Worm (Caenorhabditis elegans) whole organism, L4 larva: ENCODE results near the gene cyp-14A3.

ENCODE experiments used
- D1046.2 ChIP-seq: fragments of 200-800 bp; sonication (Bioruptor generic); IDR thresholded peaks from 2 replicates; pipeline ENCODE4 v1.3.6; 2022; ENCODE audit warnings: missing genetic modification characterization, missing compliant biosample characterization
- F26F4.8 ChIP-seq: fragments of 200-800 bp; sonication (Bioruptor generic); conservative IDR thresholded peaks from 2 replicates; pipeline ENCODE4 v1.3.6; 2022; ENCODE audit warnings: missing genetic modification characterization, missing compliant biosample characterization
- F44E2.7 ChIP-seq: fragments of 200-800 bp; sonication (Bioruptor generic); IDR thresholded peaks from 2 replicates; pipeline ENCODE4 v2.1.2; 2022; ENCODE audit warnings: missing genetic modification characterization, missing compliant biosample characterization
- T20F7.1 ChIP-seq: fragments of 200-800 bp; sonication (Bioruptor generic); optimal IDR thresholded peaks from 2 replicates; lab custom pipeline; 2018; ENCODE audit warnings: mild to moderate bottlenecking, missing genetic modification characterization, missing compliant biosample characterization
- T26A8.4 ChIP-seq: fragments of 200-800 bp; sonication (Bioruptor generic); IDR thresholded peaks from 2 replicates; pipeline ENCODE4 v1.3.6; 2022; ENCODE audit warnings: missing genetic modification characterization, missing compliant biosample characterization
- Y105C5A.15 ChIP-seq: fragments of 200-800 bp; sonication (Bioruptor generic); IDR thresholded peaks from 2 replicates; pipeline ENCODE4 v1.3.6; 2022; ENCODE audit warnings: missing genetic modification characterization, missing compliant biosample characterization
- Y75B8A.6 ChIP-seq: fragments of 200-800 bp; sonication (Bioruptor generic); IDR thresholded peaks from 2 replicates; pipeline ENCODE4 v1.3.6; 2022; ENCODE audit warnings: missing genetic modification reagents, missing genetic modification characterization, missing compliant biosample characterization
- ZK546.5 ChIP-seq, 2 experiments: sonication (generic microtip); optimal IDR thresholded peaks; 2 replicates each; lab custom pipeline; 2017; ENCODE audit warnings: missing biosample characterization in 2 of 2, missing genetic modification characterization in 2 of 2
- ceh-20 ChIP-seq: fragments of 200-800 bp; sonication (Bioruptor generic); IDR thresholded peaks from 2 replicates; pipeline ENCODE4 v1.3.6; 2022; ENCODE audit warnings: missing genetic modification reagents, missing genetic modification characterization, missing compliant biosample characterization
- ceh-32 ChIP-seq: sonication (generic microtip); optimal IDR thresholded peaks from 2 replicates; lab custom pipeline; 2016; ENCODE audit warnings: mild to moderate bottlenecking, missing genetic modification characterization, missing compliant biosample characterization; ENCODE audit not compliant: poor library complexity
- ceh-44 ChIP-seq: fragments of 200-800 bp; sonication (Bioruptor generic); IDR thresholded peaks from 2 replicates; pipeline ENCODE4 v1.3.6; 2022; ENCODE audit warnings: missing genetic modification reagents, missing genetic modification characterization, missing compliant biosample characterization
- ceh-82 ChIP-seq: sonication (generic microtip); optimal IDR thresholded peaks from 2 replicates; lab custom pipeline; 2017; ENCODE audit warnings: missing biosample characterization, missing genetic modification characterization
- daf-16 ChIP-seq, 3 experiments: sonication (generic microtip); optimal IDR thresholded peaks; 2 replicates each; lab custom pipeline; 2016 to 2017; ENCODE audit warnings: missing genetic modification characterization in 3 of 3, missing genetic modification reagents in 3 of 3, mild to moderate bottlenecking in 2 of 3, missing compliant biosample characterization in 2 of 3, missing biosample characterization in 1 of 3, moderate library complexity in 1 of 3
- daf-19 ChIP-seq: fragments of 200-800 bp; sonication (Bioruptor generic); conservative IDR thresholded peaks from 2 replicates; pipeline ENCODE4 v1.3.6; 2022; ENCODE audit warnings: missing genetic modification characterization, missing compliant biosample characterization
- dmd-9 ChIP-seq: fragments of 200-800 bp; sonication (Bioruptor generic); IDR thresholded peaks from 2 replicates; pipeline ENCODE4 v1.3.6; 2022; ENCODE audit warnings: missing genetic modification reagents, missing genetic modification characterization, missing compliant biosample characterization
- dve-1 ChIP-seq: sonication (generic microtip); optimal IDR thresholded peaks from 2 replicates; lab custom pipeline; 2017; ENCODE audit warnings: antibody characterized with exemption, mild to moderate bottlenecking, missing genetic modification characterization, missing compliant biosample characterization; ENCODE audit not compliant: insufficient read depth
- egl-43 ChIP-seq: fragments of 200-800 bp; sonication (Bioruptor generic); IDR thresholded peaks from 2 replicates; pipeline ENCODE4 v1.3.6; 2022; ENCODE audit warnings: missing genetic modification reagents, missing genetic modification characterization, missing compliant biosample characterization
- fkh-10 ChIP-seq: fragments of 150-350 bp; optimal IDR thresholded peaks from 2 replicates; lab custom pipeline; 2014; ENCODE audit warnings: missing biosample characterization, missing genetic modification reagents, missing genetic modification characterization
- gei-8 ChIP-seq: fragments of 200-800 bp; sonication (Bioruptor generic); optimal IDR thresholded peaks from 2 replicates; lab custom pipeline; 2018; ENCODE audit warnings: mild to moderate bottlenecking, missing genetic modification characterization, missing compliant biosample characterization
- hmg-1.1 ChIP-seq: fragments of 200-800 bp; sonication (Bioruptor generic); IDR thresholded peaks from 2 replicates; pipeline ENCODE4 v1.3.6; 2022; ENCODE audit warnings: missing genetic modification reagents, missing genetic modification characterization, missing compliant biosample characterization
- lim-7 ChIP-seq: fragments of 200-800 bp; sonication (Bioruptor generic); IDR thresholded peaks from 2 replicates; pipeline ENCODE4 v1.3.6; 2022; ENCODE audit warnings: missing genetic modification characterization, missing compliant biosample characterization
- lin-1 ChIP-seq: fragments of 200-800 bp; sonication (Bioruptor generic); IDR thresholded peaks from 2 replicates; pipeline ENCODE4 v1.3.6; 2022; ENCODE audit warnings: missing genetic modification reagents, missing genetic modification characterization, missing compliant biosample characterization
- lin-13 ChIP-seq: fragments of 150-350 bp; optimal IDR thresholded peaks from 2 replicates; lab custom pipeline; 2014; ENCODE audit warnings: missing biosample characterization, missing genetic modification reagents, missing genetic modification characterization
- lir-3 ChIP-seq: sonication (generic microtip); optimal IDR thresholded peaks from 2 replicates; lab custom pipeline; 2016; ENCODE audit warnings: mild to moderate bottlenecking, missing genetic modification characterization, missing compliant biosample characterization
- madf-9 ChIP-seq: fragments of 200-800 bp; sonication (Bioruptor generic); conservative IDR thresholded peaks from 2 replicates; pipeline ENCODE4 v1.3.6; 2022; ENCODE audit warnings: missing genetic modification reagents, missing genetic modification characterization, missing compliant biosample characterization
- mep-1 ChIP-seq: fragments of 150-350 bp; sonication (generic microtip); optimal IDR thresholded peaks from 3 replicates; lab custom pipeline; 2014; ENCODE audit warnings: missing biosample characterization, missing genetic modification characterization
- nhr-10 ChIP-seq: fragments of 150-350 bp; optimal IDR thresholded peaks from 2 replicates; lab custom pipeline; 2014; ENCODE audit warnings: missing biosample characterization, missing genetic modification characterization
- nhr-111 ChIP-seq: fragments of 200-800 bp; sonication (Bioruptor generic); optimal IDR thresholded peaks from 2 replicates; lab custom pipeline; 2018; ENCODE audit warnings: mild to moderate bottlenecking, missing genetic modification characterization, missing compliant biosample characterization
- nhr-48 ChIP-seq: sonication (generic microtip); optimal IDR thresholded peaks from 2 replicates; lab custom pipeline; 2016; ENCODE audit warnings: mild to moderate bottlenecking, missing genetic modification characterization, missing compliant biosample characterization
- pha-4 ChIP-seq, 2 experiments: fragments of 150-350 bp in 1 of 2; fragments of 200-800 bp in 1 of 2; sonication (Bioruptor generic) in 1 of 2; IDR thresholded peaks in 1 of 2; optimal IDR thresholded peaks in 1 of 2; 2 replicates each; pipeline versions ENCODE4 v1.3.6 to Lab custom; 2014 to 2022; ENCODE audit warnings: missing genetic modification characterization in 2 of 2, missing genetic modification reagents in 2 of 2, missing biosample characterization in 1 of 2, missing compliant biosample characterization in 1 of 2
- php-3 ChIP-seq: fragments of 200-800 bp; sonication (Bioruptor generic); IDR thresholded peaks from 2 replicates; pipeline ENCODE4 v1.3.6; 2022; ENCODE audit warnings: missing genetic modification reagents, missing genetic modification characterization, missing compliant biosample characterization
- set-16 ChIP-seq: fragments of 200-800 bp; sonication (Bioruptor generic); IDR thresholded peaks from 2 replicates; pipeline ENCODE4 v1.3.6; 2022; ENCODE audit warnings: missing genetic modification reagents, missing genetic modification characterization, missing compliant biosample characterization
- spr-3 ChIP-seq: fragments of 200-800 bp; sonication (Bioruptor generic); optimal IDR thresholded peaks from 2 replicates; lab custom pipeline; 2018; ENCODE audit warnings: mild to moderate bottlenecking, missing genetic modification characterization, missing compliant biosample characterization
- unc-39 ChIP-seq: sonication (generic microtip); optimal IDR thresholded peaks from 2 replicates; lab custom pipeline; 2017; ENCODE audit warnings: missing biosample characterization, missing genetic modification characterization
- unc-62 ChIP-seq, 3 experiments: fragments of 150-350 bp in 1 of 3; sonication (generic microtip); optimal IDR thresholded peaks in 2 of 3; peaks in 1 of 3; 1 replicate in 1 of 3; 2 replicates in 2 of 3; lab custom pipeline; 2014 to 2017; ENCODE audit warnings: missing biosample characterization in 3 of 3, missing genetic modification characterization in 3 of 3, missing genetic modification reagents in 3 of 3, missing genotype in 1 of 3
- vab-7 ChIP-seq: fragments of 200-800 bp; sonication (Bioruptor generic); IDR thresholded peaks from 2 replicates; pipeline ENCODE4 v1.3.6; 2022; ENCODE audit warnings: missing genetic modification reagents, missing genetic modification characterization, missing compliant biosample characterization
- ztf-7 ChIP-seq: fragments of 150-350 bp; optimal IDR thresholded peaks from 2 replicates; lab custom pipeline; 2014; ENCODE audit warnings: missing biosample characterization, missing genetic modification characterization

Gene cyp-14A3

ce11 chrX:13294669-13295068 is 20.7 kb upstream of the cyp-14A3 start, which contains the start of gene srd-36 (continued):
- no peak for TF ChIP-seq Y75B8A.6 (GFP tag; lab: Robert Waterston, UW)
- no peak for TF ChIP-seq F44E2.7 (GFP tag; lab: Robert Waterston, UW)

ce11 chrX:13293023-13293422 is 19.0 kb upstream of the cyp-14A3 start:
- peak; percentile 47; the same call in 1 of the 2 replicates for TF ChIP-seq lim-7 (GFP tag; lab: Robert Waterston, UW)
- peak in 1 of 2 experiments; percentile 54 for TF ChIP-seq daf-16 (GFP tag; optimal IDR thresholded peaks at IDR 0.05; lab: Kevin White, UChicago)
- no peak for TF ChIP-seq daf-16 (tag; optimal IDR thresholded peaks at IDR 0.05; lab: Kevin White, UChicago)
- 0 out of 2 replicates have a peak, but pooled peaks have one; percentile 54 for TF ChIP-seq F26F4.8
- no peak for TF ChIP-seq mep-1 (tag; lab: Kevin White, UChicago)
- 0 out of 2 replicates have a peak, but pooled peaks have one; percentile 18 for TF ChIP-seq vab-7
- TF ChIP-seq ceh-82, result no peak
- TF ChIP-seq lir-3 (tag; lab: Kevin White, UChicago), result peak; percentile 5
- TF ChIP-seq spr-3, result no peak

- TF ChIP-seq T26A8.4 (GFP tag; lab: Robert Waterston, UW), result no peak
- TF ChIP-seq lin-1 (GFP tag; lab: Robert Waterston, UW), result no peak
- no peak for TF ChIP-seq ceh-44 (GFP tag; lab: Robert Waterston, UW)
- no peak for TF ChIP-seq ceh-20
- TF ChIP-seq unc-39 (tag; lab: Kevin White, UChicago), result no peak
- TF ChIP-seq pha-4 (GFP tag; IDR thresholded peaks at IDR 0.05; lab: Robert Waterston, UW), result no peak
- no peak for TF ChIP-seq pha-4 (tag; optimal IDR thresholded peaks at IDR 0.05; lab: Kevin White, UChicago)
- TF ChIP-seq ZK546.5 (tag; optimal IDR thresholded peaks at IDR 0.05; lab: Kevin White, UChicago), result no peak
- no peak for TF ChIP-seq nhr-111 (GFP tag; lab: Kevin White, UChicago)
- no peak for TF ChIP-seq D1046.2 (GFP tag; lab: Robert Waterston, UW)
- no peak for TF ChIP-seq nhr-48 (tag; lab: Kevin White, UChicago)
- no peak for TF ChIP-seq fkh-10 (GFP tag; lab: Kevin White, UChicago)
- no peak for TF ChIP-seq ztf-7
- TF ChIP-seq Y105C5A.15 (GFP tag; lab: Robert Waterston, UW), result no peak
- no peak for TF ChIP-seq set-16 (GFP tag; lab: Robert Waterston, UW)
Measured at ce11 chrX:13291506-13291905, 17.5 kb upstream of the cyp-14A3 start, which contains the start of gene srd-38. Gene srd-38, plus strand, starts transcription at chrX:13291806.

ce11 chrX:13290531-13290930 is 16.5 kb upstream of the cyp-14A3 start, which contains the start of gene R04D3.3:
Gene R04D3.3, minus strand, starts transcription at chrX:13290631.
- TF ChIP-seq dmd-9 (GFP tag; lab: Robert Waterston, UW) (no peak), unc-62 (GFP tag; optimal IDR thresholded peaks at IDR 0.05 in 1 of 2; lab: Kevin White, UChicago) (peak in 1 of 2 experiments; percentile 53), unc-62 (tag; optimal IDR thresholded peaks at IDR 0.05; lab: Kevin White, UChicago) (no peak)

- TF ChIP-seq dve-1 (no peak), ztf-7 (no peak), gei-8 (GFP tag; lab: Kevin White, UChicago) (no peak), hmg-1.1 (no peak), nhr-10 (tag; lab: Kevin White, UChicago) (no peak), Y75B8A.6 (GFP tag; lab: Robert Waterston, UW) (no peak), egl-43 (GFP tag; lab: Robert Waterston, UW) (no peak), nhr-48 (tag; lab: Kevin White, UChicago) (no peak), nhr-111 (GFP tag; lab: Kevin White, UChicago) (no peak), lin-13 (GFP tag; lab: Kevin White, UChicago) (no peak), ceh-32 (tag; lab: Kevin White, UChicago) (no peak), T20F7.1 (GFP tag; lab: Kevin White, UChicago) (no peak), F26F4.8 (no peak), T26A8.4 (GFP tag; lab: Robert Waterston, UW) (no peak), daf-19 (GFP tag; lab: Robert Waterston, UW) (no peak), php-3 (GFP tag; lab: Robert Waterston, UW) (no peak), madf-9 (GFP tag; lab: Robert Waterston, UW) (no peak), lim-7 (GFP tag; lab: Robert Waterston, UW) (no peak), ceh-20 (no peak)
- TF ChIP-seq, all 104 proteins: peak for 0
Measured at ce11 chrX:13288715-13289114, 14.7 kb upstream of the cyp-14A3 start, which contains the start of gene R04D3.4. Gene R04D3.4, minus strand, starts transcription at chrX:13288815.
